Worm (Caenorhabditis elegans): ENCODE measurements around the gene H11E01.2.

DNA sequence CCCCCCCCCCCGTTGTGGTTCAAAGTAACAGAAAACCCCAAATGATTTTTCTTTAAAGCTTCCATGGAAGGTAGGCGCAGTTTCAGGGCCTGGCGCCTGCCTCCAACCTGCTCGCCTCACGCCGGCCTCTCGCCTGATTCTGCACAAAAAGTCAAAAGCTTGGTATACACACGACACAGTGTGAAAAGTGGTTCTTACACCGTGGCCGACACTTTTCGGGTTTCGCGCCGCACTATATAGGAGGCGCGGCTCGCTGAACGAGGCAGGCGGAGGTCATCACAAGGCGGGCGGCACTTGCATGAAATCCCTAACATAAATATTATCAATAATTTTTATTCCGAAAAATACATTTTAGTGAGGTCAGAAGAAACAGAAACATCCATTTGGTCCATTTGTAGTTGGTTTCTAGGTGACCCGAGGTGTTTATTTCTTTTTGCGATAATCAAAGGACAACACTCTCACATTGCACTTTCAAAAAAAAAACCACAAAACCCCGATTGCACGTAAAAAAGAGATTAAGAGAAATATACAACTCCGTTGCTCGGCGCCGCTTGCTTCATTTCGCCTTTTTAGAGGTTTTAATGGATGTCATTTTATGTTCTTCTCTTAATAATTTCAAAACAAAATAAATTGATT, 10.1 kb downstream of the H11E01.2 start, which contains the start of gene ZK380.2:
- TF ChIP-seq madf-3 (GFP tag; IDR thresholded peaks at IDR 0.05) (no peak), Y53G8AR.9 (GFP tag; conservative IDR thresholded peaks at IDR 0.05) (no peak), Y53F4B.3 (GFP tag; IDR thresholded peaks at IDR 0.05) (no peak), nfya-1 (tag; optimal IDR thresholded peaks at IDR 0.05; ENCODE audit: borderline replicate concordance, insufficient read depth) (no peak)

Measured in whole organism, young adult.